Fruit fly (Drosophila melanogaster) whole organism, embryonic: ENCODE results near the gene CG15152.

Experiments
- Antp ChIP-seq: fragments of 200-800 bp; sonication (Bioruptor generic); optimal IDR thresholded peaks from 3 replicates; lab custom pipeline; 2016; ENCODE audit warnings: missing biosample characterization, missing genetic modification characterization
- BEAF-32 ChIP-seq: fragments of 200-800 bp; sonication (Bioruptor generic); optimal IDR thresholded peaks from 3 replicates; lab custom pipeline; 2017; ENCODE audit warnings: missing biosample characterization, missing genetic modification characterization, mild to moderate bottlenecking, moderate library complexity, missing genetic modification reagents
- CG11085 ChIP-seq: fragments of 200-800 bp; sonication (Bioruptor generic); IDR thresholded peaks from 2 replicates; pipeline ENCODE4 v1.3.6; 2022; ENCODE audit warnings: missing biosample characterization, missing genetic modification characterization
- CG11398 ChIP-seq: fragments of 200-800 bp; sonication (Bioruptor generic); optimal IDR thresholded peaks from 2 replicates; lab custom pipeline; 2016; ENCODE audit warnings: missing biosample characterization, missing genetic modification characterization
- CG12071 ChIP-seq: fragments of 200-800 bp; sonication (Bioruptor generic); optimal IDR thresholded peaks from 3 replicates; lab custom pipeline; 2018; ENCODE audit warnings: missing biosample characterization, mild to moderate bottlenecking, missing genetic modification characterization
- CG12155 ChIP-seq: fragments of 200-800 bp; sonication (Bioruptor generic); optimal IDR thresholded peaks from 3 replicates; lab custom pipeline; 2016; ENCODE audit warnings: missing biosample characterization, missing genetic modification characterization
- CG12744 ChIP-seq: fragments of 200-800 bp; sonication (Bioruptor generic); optimal IDR thresholded peaks from 2 replicates; lab custom pipeline; 2016; ENCODE audit warnings: missing biosample characterization, missing genetic modification characterization
- CG1603 ChIP-seq: fragments of 200-800 bp; sonication (Bioruptor generic); optimal IDR thresholded peaks from 2 replicates; lab custom pipeline; 2019; ENCODE audit warnings: missing biosample characterization, mild to moderate bottlenecking, missing genetic modification characterization, moderate library complexity
- CG16863 ChIP-seq: fragments of 200-800 bp; sonication (Bioruptor generic); optimal IDR thresholded peaks from 3 replicates; lab custom pipeline; 2016; ENCODE audit warnings: missing biosample characterization, missing genetic modification characterization
- CG1832 ChIP-seq: fragments of 200-800 bp; sonication (Bioruptor generic); optimal IDR thresholded peaks from 2 replicates; lab custom pipeline; 2017; ENCODE audit warnings: missing biosample characterization, mild to moderate bottlenecking, missing genetic modification characterization, inconsistent platforms
- CG18476 ChIP-seq: fragments of 200-800 bp; sonication (Bioruptor generic); optimal IDR thresholded peaks from 2 replicates; lab custom pipeline; 2016; ENCODE audit warnings: missing biosample characterization, mild to moderate bottlenecking, missing genetic modification characterization
- CG30020 ChIP-seq: fragments of 200-800 bp; optimal IDR thresholded peaks from 2 replicates; lab custom pipeline; 2019; ENCODE audit warnings: missing biosample characterization, mild to moderate bottlenecking, missing genetic modification characterization, moderate library complexity
- CG31224 ChIP-seq: fragments of 200-800 bp; sonication (Bioruptor generic); IDR thresholded peaks from 2 replicates; pipeline ENCODE4 v1.3.6; 2022; ENCODE audit warnings: missing biosample characterization, missing genetic modification characterization
- CG31388 ChIP-seq: fragments of 200-800 bp; sonication (Bioruptor generic); optimal IDR thresholded peaks from 2 replicates; lab custom pipeline; 2016; ENCODE audit warnings: missing biosample characterization, missing genetic modification characterization
- CG31441 ChIP-seq: fragments of 200-800 bp; sonication (Bioruptor generic); IDR thresholded peaks from 2 replicates; pipeline ENCODE4 v1.3.6; 2022; ENCODE audit warnings: missing biosample characterization, missing genetic modification characterization
- CG34224 ChIP-seq: fragments of 200-800 bp; sonication (Bioruptor generic); IDR thresholded peaks from 3 replicates; pipeline ENCODE4 v1.3.6; 2022; ENCODE audit warnings: missing biosample characterization, missing genetic modification characterization; ENCODE audit not compliant: partially characterized antibody
- CG34376 ChIP-seq: fragments of 200-800 bp; sonication (Bioruptor generic); optimal IDR thresholded peaks from 2 replicates; lab custom pipeline; 2018; ENCODE audit warnings: missing biosample characterization, mild to moderate bottlenecking, missing genetic modification characterization
- CG6654 ChIP-seq: fragments of 200-800 bp; sonication (Bioruptor generic); optimal IDR thresholded peaks from 2 replicates; lab custom pipeline; 2017; ENCODE audit warnings: missing biosample characterization, mild to moderate bottlenecking, missing genetic modification characterization
- CG7987 ChIP-seq: fragments of 200-800 bp; sonication (Bioruptor generic); optimal IDR thresholded peaks from 2 replicates; lab custom pipeline; 2018; ENCODE audit warnings: missing biosample characterization, mild to moderate bottlenecking, missing genetic modification characterization, moderate library complexity
- CG8290 ChIP-seq, 3 experiments: fragments of 200-800 bp; sonication (Bioruptor generic); optimal IDR thresholded peaks; 2 replicates each; lab custom pipeline; 2016 to 2019; ENCODE audit warnings: missing biosample characterization in 3 of 3, missing genetic modification characterization in 3 of 3, mild to moderate bottlenecking in 2 of 3, moderate library complexity in 1 of 3
- CG9876 ChIP-seq: fragments of 200-800 bp; sonication (Bioruptor generic); optimal IDR thresholded peaks from 2 replicates; lab custom pipeline; 2016; ENCODE audit warnings: missing biosample characterization, missing genetic modification characterization
- Chrac-16 ChIP-seq: fragments of 200-800 bp; sonication (Bioruptor generic); optimal IDR thresholded peaks from 3 replicates; lab custom pipeline; 2016; ENCODE audit warnings: missing biosample characterization, missing genetic modification characterization
- CkIIα-i1 ChIP-seq: fragments of 200-800 bp; sonication (Bioruptor generic); IDR thresholded peaks from 2 replicates; pipeline ENCODE4 v1.3.6; 2022; ENCODE audit warnings: missing biosample characterization, missing genetic modification characterization
- D ChIP-seq, 2 experiments: fragments of 200-800 bp in 1 of 2; fragments of >200 bp in 1 of 2; sonication (Bioruptor generic) in 1 of 2; optimal IDR thresholded peaks; 2 replicates in 1 of 2; 3 replicates in 1 of 2; lab custom pipeline; 2017; ENCODE audit warnings: mild to moderate bottlenecking in 1 of 2, missing biosample characterization in 1 of 2, missing genetic modification characterization in 1 of 2, missing genetic modification reagents in 1 of 2
- Eip74EF ChIP-seq, 2 experiments: fragments of 200-800 bp in 1 of 2; fragments of >200 bp in 1 of 2; sonication (Bioruptor generic) in 1 of 2; optimal IDR thresholded peaks; 2 replicates each; lab custom pipeline; 2017 to 2019; ENCODE audit warnings: missing biosample characterization in 2 of 2, missing genetic modification characterization in 2 of 2, mild to moderate bottlenecking in 1 of 2, moderate library complexity in 1 of 2
- Fer3 ChIP-seq: fragments of 200-800 bp; sonication (Bioruptor generic); optimal IDR thresholded peaks from 2 replicates; lab custom pipeline; 2018; ENCODE audit warnings: missing biosample characterization, mild to moderate bottlenecking, missing genetic modification characterization, moderate library complexity
- MBD-R2 ChIP-seq: fragments of 200-800 bp; sonication (Bioruptor generic); IDR thresholded peaks from 2 replicates; pipeline ENCODE4 v1.3.6; 2022; ENCODE audit warnings: missing biosample characterization, missing genetic modification characterization
- MTF-1 ChIP-seq: fragments of 200-800 bp; sonication (Bioruptor generic); optimal IDR thresholded peaks from 2 replicates; lab custom pipeline; 2018; ENCODE audit warnings: missing biosample characterization, mild to moderate bottlenecking, missing genetic modification characterization, borderline replicate concordance
- NK7.1 ChIP-seq: fragments of 200-800 bp; sonication (Bioruptor generic); optimal IDR thresholded peaks from 3 replicates; lab custom pipeline; 2016; ENCODE audit warnings: missing biosample characterization, missing genetic modification characterization
- Nf-YC ChIP-seq: fragments of 200-800 bp; optimal IDR thresholded peaks from 3 replicates; lab custom pipeline; 2019; ENCODE audit warnings: missing biosample characterization, mild to moderate bottlenecking, missing genetic modification characterization, moderate library complexity
- Sin3A ChIP-seq: fragments of >200 bp; optimal IDR thresholded peaks from 2 replicates; lab custom pipeline; 2018
- Six4 ChIP-seq: fragments of 200-800 bp; sonication (Bioruptor generic); optimal IDR thresholded peaks from 2 replicates; lab custom pipeline; 2016; ENCODE audit warnings: missing biosample characterization, missing genetic modification characterization
- Vsx1 ChIP-seq: fragments of 200-800 bp; sonication (Bioruptor generic); optimal IDR thresholded peaks from 2 replicates; lab custom pipeline; 2017; ENCODE audit warnings: missing biosample characterization, mild to moderate bottlenecking, missing genetic modification characterization, missing genetic modification reagents
- ato ChIP-seq: fragments of 200-800 bp; sonication (Bioruptor generic); IDR thresholded peaks from 2 replicates; pipeline ENCODE4 v1.3.6; 2022; ENCODE audit warnings: missing biosample characterization, missing genetic modification characterization; ENCODE audit not compliant: partially characterized antibody
- az2 ChIP-seq: fragments of 200-800 bp; sonication (Bioruptor generic); optimal IDR thresholded peaks from 3 replicates; lab custom pipeline; 2016; ENCODE audit warnings: missing biosample characterization, missing genetic modification characterization
- bcd ChIP-seq: fragments of 200-800 bp; sonication (Bioruptor generic); optimal IDR thresholded peaks from 2 replicates; lab custom pipeline; 2017; ENCODE audit warnings: missing biosample characterization, mild to moderate bottlenecking, missing genetic modification characterization
- chn ChIP-seq: fragments of 200-800 bp; sonication (Bioruptor generic); optimal IDR thresholded peaks from 2 replicates; lab custom pipeline; 2016; ENCODE audit warnings: missing biosample characterization, missing genetic modification characterization
- en ChIP-seq: fragments of 200-800 bp; sonication (Bioruptor generic); optimal IDR thresholded peaks from 2 replicates; lab custom pipeline; 2016; ENCODE audit warnings: missing biosample characterization, missing genetic modification characterization
- esg ChIP-seq: fragments of 200-800 bp; sonication (Bioruptor generic); conservative IDR thresholded peaks from 2 replicates; pipeline ENCODE4 v1.3.6; 2022; ENCODE audit warnings: missing biosample characterization, missing genetic modification characterization
- gce ChIP-seq: fragments of 200-800 bp; sonication (Bioruptor generic); IDR thresholded peaks from 3 replicates; pipeline ENCODE4 v1.3.6; 2022; ENCODE audit warnings: missing biosample characterization, missing genetic modification characterization
- gcm ChIP-seq: fragments of 200-800 bp; sonication (Bioruptor generic); optimal IDR thresholded peaks from 2 replicates; lab custom pipeline; 2019; ENCODE audit warnings: missing biosample characterization, mild to moderate bottlenecking, missing genetic modification characterization, moderate library complexity
- gsb-n ChIP-seq: fragments of 200-800 bp; sonication (Bioruptor generic); optimal IDR thresholded peaks from 3 replicates; lab custom pipeline; 2018; ENCODE audit warnings: missing biosample characterization, mild to moderate bottlenecking, missing genetic modification characterization
- maf-S ChIP-seq: fragments of 200-800 bp; sonication (Bioruptor generic); optimal IDR thresholded peaks from 2 replicates; lab custom pipeline; 2016; ENCODE audit warnings: missing biosample characterization, missing genetic modification characterization
- nerfin-2 ChIP-seq: fragments of 200-800 bp; sonication (Bioruptor generic); IDR thresholded peaks from 2 replicates; pipeline ENCODE4 v1.3.6; 2022; ENCODE audit warnings: missing biosample characterization, missing genetic modification characterization; ENCODE audit not compliant: partially characterized antibody
- pho ChIP-seq: fragments of 200-800 bp; sonication (Bioruptor generic); optimal IDR thresholded peaks from 2 replicates; lab custom pipeline; 2016; ENCODE audit warnings: missing biosample characterization, missing genetic modification characterization
- trem ChIP-seq: fragments of 200-800 bp; optimal IDR thresholded peaks from 3 replicates; lab custom pipeline; 2019; ENCODE audit warnings: missing biosample characterization, mild to moderate bottlenecking, missing genetic modification characterization, moderate library complexity
- vnd ChIP-seq: fragments of 200-800 bp; sonication (Bioruptor generic); IDR thresholded peaks from 3 replicates; pipeline ENCODE4 v1.3.6; 2022; ENCODE audit warnings: missing biosample characterization, missing genetic modification characterization; ENCODE audit not compliant: partially characterized antibody

The CG15152 gene

DNA sequence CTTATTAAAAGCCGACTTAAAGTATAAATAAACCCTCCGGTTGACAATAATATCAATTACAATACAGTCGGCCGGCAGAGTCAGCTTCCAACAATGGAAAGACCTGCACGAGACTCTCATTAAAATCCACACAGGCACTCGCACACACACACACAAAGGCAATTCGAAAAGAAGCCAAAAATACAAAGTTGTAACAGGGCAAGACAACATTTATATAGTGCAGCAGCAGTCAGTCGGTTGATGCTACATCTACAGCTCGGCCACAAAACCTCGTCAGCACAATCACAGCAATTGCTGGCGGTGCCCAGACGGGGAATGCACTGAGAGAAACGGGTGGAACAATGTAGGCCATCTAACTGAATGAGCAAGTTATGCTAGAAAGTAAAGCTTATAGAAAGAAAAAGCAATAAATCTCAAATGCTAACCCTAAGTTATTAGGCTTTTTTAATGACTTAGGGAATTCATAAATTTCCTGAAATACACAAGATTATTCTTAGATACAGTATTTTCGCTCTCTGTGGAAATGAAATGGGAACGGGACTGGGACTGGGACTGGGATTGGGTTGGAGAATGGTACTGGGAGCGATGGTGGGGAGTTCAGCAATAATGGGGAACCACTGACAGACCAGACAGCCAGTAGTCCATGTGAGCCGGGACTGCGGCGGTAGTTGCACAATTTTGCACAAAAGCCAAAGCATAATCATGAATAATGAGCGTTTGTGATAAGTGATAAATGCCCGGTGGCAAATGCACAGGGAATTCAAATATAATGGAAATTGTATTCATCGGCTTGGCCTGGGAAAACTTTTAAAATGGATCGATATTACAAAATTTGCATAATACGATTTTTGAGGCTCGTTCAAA lies 7.3 kb downstream of the CG15152 start (continued):
- TF ChIP-seq CG12744 (GFP tag; lab: Kevin White, UChicago) (no peak), NK7.1 (GFP tag; lab: Kevin White, UChicago) (no peak), CG30020 (tag; lab: Kevin White, UChicago) (no peak), nerfin-2 (GFP tag; lab: Robert Waterston, UW) (no peak), CG31441 (GFP tag; lab: Robert Waterston, UW) (peak; percentile 53), CG6654 (no peak), chn (GFP tag; lab: Kevin White, UChicago) (peak; percentile 41), CG11398 (GFP tag; lab: Kevin White, UChicago) (no peak), CG7987 (GFP tag; lab: Kevin White, UChicago) (no peak), Chrac-16 (GFP tag; lab: Kevin White, UChicago) (peak; percentile 33), vnd (GFP tag; lab: Robert Waterston, UW) (no peak), CG9876 (GFP tag; lab: Kevin White, UChicago) (no peak), CG11085 (0 out of 2 replicates have a peak, but pooled peaks have one; percentile 28), CG34376 (GFP tag; lab: Kevin White, UChicago) (no peak), trem (tag; lab: Kevin White, UChicago) (peak; percentile 1), gsb-n (no peak), Vsx1 (GFP tag; lab: Kevin White, UChicago) (no peak), Antp (GFP tag; lab: Kevin White, UChicago) (peak; percentile 61), BEAF-32 (GFP tag; lab: Kevin White, UChicago) (no peak), CG12071 (GFP tag; lab: Kevin White, UChicago) (peak; percentile 3), CG16863 (GFP tag; lab: Kevin White, UChicago) (peak; percentile 61), CG18476 (peak; percentile 28), MBD-R2 (GFP tag; lab: Robert Waterston, UW) (no peak), Eip74EF (GFP tag; optimal IDR thresholded peaks at IDR 0.05; lab: Kevin White, UChicago) (peak in 1 of 2 experiments; percentile 8), Nf-YC (tag; lab: Kevin White, UChicago) (no peak), ato (GFP tag; lab: Robert Waterston, UW) (no peak), CG31224 (GFP tag; lab: Robert Waterston, UW) (peak; percentile 46; the same call in 1 of the 2 replicates), CG1832 (GFP tag; lab: Kevin White, UChicago) (no peak), CG31388 (GFP tag; lab: Kevin White, UChicago) (no peak), Sin3A (lab: Kevin White, UChicago) (no peak), esg (GFP tag; lab: Robert Waterston, UW) (peak; percentile 34; the same call in 1 of the 2 replicates), gcm (GFP tag; lab: Kevin White, UChicago) (no peak), CG12155 (GFP tag; lab: Kevin White, UChicago) (peak; percentile 12), gce (no peak), D (optimal IDR thresholded peaks at IDR 0.05; lab: Kevin White, UChicago) (no peak), D (GFP tag; optimal IDR thresholded peaks at IDR 0.05; lab: Kevin White, UChicago) (peak; percentile 30), CG1603 (peak; percentile 56), en (GFP tag; lab: Kevin White, UChicago) (no peak), CkIIα-i1 (GFP tag; lab: Robert Waterston, UW) (no peak), bcd (peak; percentile 45), CG34224 (GFP tag; lab: Robert Waterston, UW) (no peak), MTF-1 (GFP tag; lab: Kevin White, UChicago) (peak; percentile 16), Six4 (GFP tag; lab: Kevin White, UChicago) (peak; percentile 19), CG8290 (GFP tag; optimal IDR thresholded peaks at IDR 0.05; lab: Kevin White, UChicago) (no peak), CG8290 (tag; optimal IDR thresholded peaks at IDR 0.05; lab: Kevin White, UChicago) (no peak), Fer3 (tag; lab: Kevin White, UChicago) (peak; percentile 19), az2 (GFP tag; lab: Kevin White, UChicago) (peak; percentile 45), pho (peak; percentile 17), maf-S (GFP tag; lab: Kevin White, UChicago) (no peak)
